Worm (Caenorhabditis elegans): ENCODE data around the gene nspf-2.

The nspf-2 gene

DNA sequence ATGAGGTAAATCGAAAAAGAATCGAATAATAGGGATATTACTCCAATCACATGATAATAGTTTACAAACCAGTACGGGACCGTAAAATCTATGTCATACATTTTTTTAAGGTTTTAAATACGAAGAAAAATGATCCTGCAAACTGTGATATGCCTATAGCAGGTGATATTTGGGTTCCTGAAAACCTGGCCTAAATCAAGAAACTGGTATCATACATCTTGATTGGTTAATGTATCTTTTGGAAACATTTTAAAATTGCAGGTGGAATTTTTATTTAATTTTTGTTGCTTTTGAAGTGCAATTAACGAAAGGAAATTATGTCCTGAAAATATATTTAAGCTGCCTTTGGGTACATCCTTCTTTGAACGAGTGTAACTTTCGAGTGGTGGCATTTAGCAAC, 11.5 kb downstream of the nspf-2 start, which contains the start of gene sri-61:
sri-61 (minus strand) TSS at position 101 of the 400 bp plus-strand sequence.
- TF ChIP-seq pbrm-1 (GFP tag; IDR thresholded peaks at IDR 0.05) (no peak), K12H6.12 (tag; optimal IDR thresholded peaks at IDR 0.05) (no peak), nfyb-1 (GFP tag; IDR thresholded peaks at IDR 0.05) (no peak), ceh-100 (GFP tag; IDR thresholded peaks at IDR 0.05) (no peak), dox-1 (GFP tag; IDR thresholded peaks at IDR 0.05) (no peak), xnd-1 (tag; optimal IDR thresholded peaks at IDR 0.05) (no peak), F33H1.4 (GFP tag; IDR thresholded peaks at IDR 0.05) (no peak), Y67H2A.10 (GFP tag; conservative IDR thresholded peaks at IDR 0.05) (no peak), ama-1 (optimal IDR thresholded peaks at IDR 0.05) (no peak), ama-1 (GFP tag; optimal IDR thresholded peaks at IDR 0.05) (no peak), nhr-120 (GFP tag; IDR thresholded peaks at IDR 0.05) (no peak), Y56A3A.18 (GFP tag; IDR thresholded peaks at IDR 0.05) (no peak), athp-1 (tag; optimal IDR thresholded peaks at IDR 0.05) (no peak), ztf-18 (tag; optimal IDR thresholded peaks at IDR 0.05) (no peak), tbx-9 (tag; optimal IDR thresholded peaks at IDR 0.05; ENCODE audit: borderline replicate concordance) (no peak), hlh-26 (GFP tag; conservative IDR thresholded peaks at IDR 0.05) (no peak), nhr-179 (tag; optimal IDR thresholded peaks at IDR 0.05) (no peak), C17E4.6 (GFP tag; IDR thresholded peaks at IDR 0.05) (no peak)

DNA sequence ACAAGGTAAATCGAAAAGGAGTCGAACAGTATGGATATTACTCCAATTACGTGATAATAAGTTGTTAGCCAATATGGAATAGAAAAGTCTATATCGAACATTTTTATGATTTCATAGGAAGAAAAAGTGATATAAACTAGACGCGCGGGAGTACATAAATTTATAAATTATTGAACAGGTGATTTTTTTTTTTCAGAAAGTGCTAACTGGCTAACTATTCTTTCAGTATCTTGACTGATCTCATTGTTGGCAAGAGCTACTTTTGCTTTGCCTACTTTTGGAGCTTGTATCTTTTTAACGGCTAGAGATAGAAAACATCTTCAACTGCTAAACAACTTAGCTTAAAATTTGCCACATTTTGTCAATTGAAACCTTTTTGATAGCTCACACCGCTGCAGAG, 14.0 kb downstream of the nspf-2 start, which contains the start of gene sri-60:
sri-60 (minus strand) TSS at position 101 of the 400 bp plus-strand sequence.
- TF ChIP-seq F33H1.4 (GFP tag; IDR thresholded peaks at IDR 0.05) (no peak), mel-28 (tag; optimal IDR thresholded peaks at IDR 0.05; ENCODE audit: borderline replicate concordance) (no peak), F57C9.4 (tag; optimal IDR thresholded peaks at IDR 0.05) (no peak), lsl-1 (GFP tag; optimal IDR thresholded peaks at IDR 0.05) (no peak), dpff-1 (tag; optimal IDR thresholded peaks at IDR 0.05) (no peak), zfh-2 (GFP tag; conservative IDR thresholded peaks at IDR 0.05) (no peak), Y53F4B.3 (GFP tag; IDR thresholded peaks at IDR 0.05) (no peak), dox-1 (GFP tag; IDR thresholded peaks at IDR 0.05) (no peak), snpc-3.4 (tag; optimal IDR thresholded peaks at IDR 0.05) (no peak), T07F8.4 (tag; optimal IDR thresholded peaks at IDR 0.05) (no peak), Y79H2A.3 (GFP tag; conservative IDR thresholded peaks at IDR 0.05) (no peak), F23B12.7 (tag; optimal IDR thresholded peaks at IDR 0.05; ENCODE audit: insufficient read depth) (no peak), hsf-1 (GFP tag; IDR thresholded peaks at IDR 0.05) (no peak), tlf-1 (GFP tag; optimal IDR thresholded peaks at IDR 0.05) (no peak), Y53G8AR.9 (GFP tag; conservative IDR thresholded peaks at IDR 0.05) (no peak), mxl-1 (tag; optimal IDR thresholded peaks at IDR 0.05) (no peak), die-1 (tag; optimal IDR thresholded peaks at IDR 0.05) (no peak), snpc-4 (GFP tag; optimal IDR thresholded peaks at IDR 0.05) (no peak), snpc-4 (tag; optimal IDR thresholded peaks at IDR 0.05) (no peak), B0336.3 (GFP tag; IDR thresholded peaks at IDR 0.05) (no peak)

DNA sequence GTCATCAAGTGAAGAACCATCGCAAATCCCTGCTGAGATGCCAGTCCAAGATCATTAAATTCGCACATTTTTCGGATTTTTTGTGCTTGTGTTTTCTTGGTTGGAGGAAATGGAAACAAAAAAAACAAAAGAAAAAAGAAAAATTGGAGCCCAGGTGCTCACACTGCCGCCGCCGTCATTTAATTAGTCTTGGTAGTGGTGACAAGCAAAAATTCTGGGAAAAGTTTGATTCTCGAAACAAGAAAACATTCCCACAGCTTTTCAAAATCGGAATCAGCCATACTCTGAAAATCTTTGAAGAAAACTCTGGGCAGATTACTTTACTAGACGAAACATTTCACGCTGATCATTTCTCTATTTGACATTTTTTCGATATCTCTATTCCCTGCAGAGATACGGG, 16.5 kb downstream of the nspf-2 start, which contains the start of gene srh-128:
srh-128 (minus strand) TSS at position 101 of the 400 bp plus-strand sequence.
- no peak for TF ChIP-seq ztf-25 (GFP tag; IDR thresholded peaks at IDR 0.05)
